Worm (Caenorhabditis elegans): ENCODE results near the gene mbl-1.

mbl-1 gene

DNA sequence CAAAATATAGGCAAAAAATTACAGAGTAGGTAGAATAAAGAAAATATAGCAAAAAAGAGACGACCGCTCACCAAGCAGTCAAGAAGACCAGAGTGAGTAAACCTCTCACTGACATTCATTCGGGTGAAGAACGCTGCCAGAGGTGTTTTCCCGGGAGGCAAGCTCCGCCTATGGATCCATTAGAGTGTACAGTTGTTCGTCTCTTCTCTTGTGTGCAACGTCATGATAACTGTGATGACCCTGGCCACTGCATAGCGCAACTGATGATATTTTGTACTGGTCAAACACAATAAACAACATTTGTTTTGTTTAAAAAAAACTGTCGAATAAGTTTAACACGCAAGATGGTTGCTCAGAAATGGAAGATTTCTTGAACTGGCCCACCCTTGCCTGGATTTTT lies 25.5 kb upstream of the mbl-1 start, which contains the start of gene F52G3.8:
Gene F52G3.8 (minus strand): TSS at position 101 of the 400 bp plus-strand sequence.
- TF ChIP-seq mes-4 (tag; optimal IDR thresholded peaks at IDR 0.05) (no peak), Y79H2A.3 (GFP tag; conservative IDR thresholded peaks at IDR 0.05) (no peak), nfyb-1 (GFP tag; IDR thresholded peaks at IDR 0.05) (no peak), hsf-1 (GFP tag; IDR thresholded peaks at IDR 0.05) (no peak), ceh-79 (tag; optimal IDR thresholded peaks at IDR 0.05) (no peak), rec-8 (tag; optimal IDR thresholded peaks at IDR 0.05) (no peak), zfh-2 (GFP tag; conservative IDR thresholded peaks at IDR 0.05) (no peak), F22D6.2 (tag; optimal IDR thresholded peaks at IDR 0.05) (no peak), fkh-3 (tag; optimal IDR thresholded peaks at IDR 0.05) (no peak), lin-54 (GFP tag; optimal IDR thresholded peaks at IDR 0.05) (no peak), snpc-1.1 (tag; optimal IDR thresholded peaks at IDR 0.05; ENCODE audit: insufficient read depth) (no peak), gei-17 (GFP tag; optimal IDR thresholded peaks at IDR 0.05) (no peak), Y53F4B.3 (GFP tag; IDR thresholded peaks at IDR 0.05) (no peak)

DNA sequence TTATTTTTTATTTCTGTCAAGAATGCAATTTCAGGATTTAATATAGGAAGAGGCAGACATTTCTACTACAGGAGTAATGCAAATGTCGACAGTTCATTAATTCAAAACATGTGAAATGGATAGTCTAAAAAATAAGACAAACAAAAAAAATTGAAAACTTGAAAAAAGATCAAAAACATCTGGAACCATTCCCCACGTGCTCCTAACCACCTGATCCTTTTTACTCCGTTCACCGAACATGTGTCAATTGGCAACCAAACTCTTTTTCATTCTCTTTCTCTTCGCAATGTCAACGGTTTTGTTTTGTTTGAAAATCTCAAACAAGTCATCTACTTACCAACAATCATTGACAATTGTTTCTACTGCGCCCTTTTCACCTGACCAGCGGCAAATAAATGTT lies 20.4 kb upstream of the mbl-1 start:
- TF ChIP-seq B0336.3 (GFP tag; IDR thresholded peaks at IDR 0.05): no peak
- TF ChIP-seq snpc-4 (GFP tag; optimal IDR thresholded peaks at IDR 0.05): no peak
- no peak for TF ChIP-seq snpc-4 (tag; optimal IDR thresholded peaks at IDR 0.05)
- no peak for TF ChIP-seq lsy-27 (tag; optimal IDR thresholded peaks at IDR 0.05; ENCODE audit: borderline replicate concordance, insufficient read depth)
- TF ChIP-seq ccch-3 (GFP tag; optimal IDR thresholded peaks at IDR 0.05): no peak
- no peak for TF ChIP-seq die-1 (tag; optimal IDR thresholded peaks at IDR 0.05)
- TF ChIP-seq ceh-79 (tag; optimal IDR thresholded peaks at IDR 0.05): no peak
- TF ChIP-seq F55B11.4 (tag; optimal IDR thresholded peaks at IDR 0.05; ENCODE audit: borderline replicate concordance, insufficient read depth): no peak
- TF ChIP-seq dox-1 (GFP tag; IDR thresholded peaks at IDR 0.05): no peak
- TF ChIP-seq repo-1 (tag; optimal IDR thresholded peaks at IDR 0.05): no peak
- no peak for TF ChIP-seq Y56A3A.18 (GFP tag; IDR thresholded peaks at IDR 0.05)
- TF ChIP-seq ZK185.1 (tag; optimal IDR thresholded peaks at IDR 0.05; ENCODE audit: poor library complexity, severe bottlenecking): no peak
- no peak for TF ChIP-seq lin-40 (tag; optimal IDR thresholded peaks at IDR 0.05)
- no peak for TF ChIP-seq lin-35 (GFP tag; optimal IDR thresholded peaks at IDR 0.05)
- TF ChIP-seq K12H6.12 (tag; optimal IDR thresholded peaks at IDR 0.05): no peak
- no peak for TF ChIP-seq lsl-1 (GFP tag; optimal IDR thresholded peaks at IDR 0.05)
- TF ChIP-seq lin-26 (GFP tag; IDR thresholded peaks at IDR 0.05): no peak
- no peak for TF ChIP-seq nfya-2 (GFP tag; IDR thresholded peaks at IDR 0.05)
- no peak for TF ChIP-seq egl-44 (GFP tag; IDR thresholded peaks at IDR 0.05)
- TF ChIP-seq Y53F4B.3 (GFP tag; IDR thresholded peaks at IDR 0.05): no peak

DNA sequence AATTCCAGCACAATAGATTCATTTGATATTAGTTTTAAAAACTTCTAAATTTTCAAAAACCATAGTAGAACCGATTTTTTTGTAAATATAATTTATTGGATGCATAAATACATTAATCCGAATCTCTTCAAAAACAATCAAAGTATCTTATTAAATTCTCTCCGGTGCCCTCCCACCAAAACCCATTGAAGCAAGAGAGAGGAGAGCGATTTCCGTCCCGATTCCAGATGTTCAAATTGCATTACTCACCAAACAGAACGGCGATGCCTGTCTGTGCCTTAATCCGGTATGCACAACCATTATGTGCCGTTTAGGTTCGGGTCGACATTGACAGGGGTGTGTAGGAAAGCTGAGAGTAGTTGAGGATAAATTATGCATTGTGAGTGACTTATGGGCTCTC lies 18.1 kb upstream of the mbl-1 start:
- TF ChIP-seq F55B11.4 (tag; optimal IDR thresholded peaks at IDR 0.05; ENCODE audit: borderline replicate concordance, insufficient read depth): no peak
- TF ChIP-seq F10E7.11 (tag; optimal IDR thresholded peaks at IDR 0.05): no peak
- no peak for TF ChIP-seq attf-5 (GFP tag; optimal IDR thresholded peaks at IDR 0.05)
- no peak for TF ChIP-seq zfh-2 (GFP tag; conservative IDR thresholded peaks at IDR 0.05)
- no peak for TF ChIP-seq nhr-27 (tag; optimal IDR thresholded peaks at IDR 0.05)
- TF ChIP-seq ekl-4 (GFP tag; IDR thresholded peaks at IDR 0.05): no peak
- TF ChIP-seq F49E8.2 (tag; optimal IDR thresholded peaks at IDR 0.05; ENCODE audit: insufficient read depth): no peak
- no peak for TF ChIP-seq lin-40 (tag; optimal IDR thresholded peaks at IDR 0.05)
- no peak for TF ChIP-seq F23B12.7 (tag; optimal IDR thresholded peaks at IDR 0.05; ENCODE audit: insufficient read depth)
- no peak for TF ChIP-seq atf-7 (tag; optimal IDR thresholded peaks at IDR 0.05)
- no peak for TF ChIP-seq ztf-6 (GFP tag; IDR thresholded peaks at IDR 0.05)
- TF ChIP-seq B0035.1 (tag; optimal IDR thresholded peaks at IDR 0.05): no peak
- no peak for TF ChIP-seq nfya-2 (GFP tag; IDR thresholded peaks at IDR 0.05)
- TF ChIP-seq F39B2.1 (GFP tag; IDR thresholded peaks at IDR 0.05): no peak
- no peak for TF ChIP-seq akir-1 (GFP tag; optimal IDR thresholded peaks at IDR 0.05)
- TF ChIP-seq lsy-27 (tag; optimal IDR thresholded peaks at IDR 0.05; ENCODE audit: borderline replicate concordance, insufficient read depth): no peak

Measured in whole organism, young adult.